Fruit fly (Drosophila melanogaster) whole organism, embryonic: ENCODE measurements around the gene UbcE2H.

Experiments used
- ATbp ChIP-seq: fragments of 200-800 bp; sonication (Bioruptor generic); optimal IDR thresholded peaks from 2 replicates; lab custom pipeline; 2017; ENCODE audit warnings: missing biosample characterization, mild to moderate bottlenecking, missing genetic modification characterization, missing genetic modification reagents
- Atf3 ChIP-seq: fragments of 200-800 bp; sonication (Bioruptor generic); optimal IDR thresholded peaks from 3 replicates; lab custom pipeline; 2016; ENCODE audit warnings: missing biosample characterization, missing genetic modification characterization
- CG10321 ChIP-seq: fragments of 200-800 bp; sonication (Bioruptor generic); IDR thresholded peaks from 2 replicates; pipeline ENCODE4 v1.3.6; 2022; ENCODE audit warnings: missing biosample characterization, missing genetic modification characterization
- CG11085 ChIP-seq: fragments of 200-800 bp; sonication (Bioruptor generic); IDR thresholded peaks from 2 replicates; pipeline ENCODE4 v1.3.6; 2022; ENCODE audit warnings: missing biosample characterization, missing genetic modification characterization
- CG11398 ChIP-seq: fragments of 200-800 bp; sonication (Bioruptor generic); optimal IDR thresholded peaks from 2 replicates; lab custom pipeline; 2016; ENCODE audit warnings: missing biosample characterization, missing genetic modification characterization
- CG11695 ChIP-seq: fragments of 200-800 bp; sonication (Bioruptor generic); IDR thresholded peaks from 3 replicates; pipeline ENCODE4 v1.3.6; 2022; ENCODE audit warnings: missing biosample characterization, missing genetic modification characterization
- CG12769 ChIP-seq: fragments of 200-800 bp; sonication (Bioruptor generic); optimal IDR thresholded peaks from 2 replicates; lab custom pipeline; 2019; ENCODE audit warnings: missing biosample characterization, mild to moderate bottlenecking, missing genetic modification characterization, moderate library complexity
- CG1602 ChIP-seq: fragments of 200-800 bp; sonication (Bioruptor generic); optimal IDR thresholded peaks from 3 replicates; lab custom pipeline; 2016; ENCODE audit warnings: missing biosample characterization, missing genetic modification characterization
- CG17359 ChIP-seq: fragments of 200-800 bp; sonication (Bioruptor generic); optimal IDR thresholded peaks from 3 replicates; lab custom pipeline; 2018; ENCODE audit warnings: missing biosample characterization, mild to moderate bottlenecking, missing genetic modification characterization, moderate library complexity
- CG17568 ChIP-seq: fragments of 200-800 bp; sonication (Bioruptor generic); optimal IDR thresholded peaks from 2 replicates; lab custom pipeline; 2018; ENCODE audit warnings: missing biosample characterization, mild to moderate bottlenecking, missing genetic modification characterization, moderate library complexity
- CG31224 ChIP-seq: fragments of 200-800 bp; sonication (Bioruptor generic); IDR thresholded peaks from 2 replicates; pipeline ENCODE4 v1.3.6; 2022; ENCODE audit warnings: missing biosample characterization, missing genetic modification characterization
- CG42726 ChIP-seq: fragments of 200-800 bp; sonication (Bioruptor generic); IDR thresholded peaks from 2 replicates; pipeline ENCODE4 v1.3.6; 2022; ENCODE audit warnings: missing biosample characterization, missing genetic modification characterization; ENCODE audit not compliant: partially characterized antibody
- CG7357 ChIP-seq: fragments of 200-800 bp; sonication (Bioruptor generic); IDR thresholded peaks from 3 replicates; pipeline ENCODE4 v1.3.6; 2022; ENCODE audit warnings: missing biosample characterization, missing genetic modification characterization
- CG7556 ChIP-seq: fragments of 200-800 bp; sonication (Bioruptor generic); optimal IDR thresholded peaks from 2 replicates; lab custom pipeline; 2017; ENCODE audit warnings: missing biosample characterization, mild to moderate bottlenecking, missing genetic modification characterization
- CG7786 ChIP-seq: fragments of 200-800 bp; sonication (Bioruptor generic); optimal IDR thresholded peaks from 2 replicates; lab custom pipeline; 2016; ENCODE audit warnings: missing biosample characterization, missing genetic modification characterization
- CG7963 ChIP-seq: fragments of 200-800 bp; sonication (Bioruptor generic); IDR thresholded peaks from 3 replicates; pipeline ENCODE4 v1.3.6; 2022; ENCODE audit warnings: missing biosample characterization, missing genetic modification characterization; ENCODE audit not compliant: partially characterized antibody
- CG8281 ChIP-seq: fragments of 200-800 bp; sonication (Bioruptor generic); optimal IDR thresholded peaks from 2 replicates; lab custom pipeline; 2018; ENCODE audit warnings: missing biosample characterization, mild to moderate bottlenecking, missing genetic modification characterization, moderate library complexity
- CG8944 ChIP-seq: fragments of 200-800 bp; sonication (Bioruptor generic); optimal IDR thresholded peaks from 3 replicates; lab custom pipeline; 2016; ENCODE audit warnings: missing biosample characterization, missing genetic modification characterization
- CHES-1-like ChIP-seq: fragments of 200-800 bp; sonication (Bioruptor generic); optimal IDR thresholded peaks from 2 replicates; lab custom pipeline; 2016; ENCODE audit warnings: missing biosample characterization, missing genetic modification characterization
- Chrac-16 ChIP-seq: fragments of 200-800 bp; sonication (Bioruptor generic); optimal IDR thresholded peaks from 3 replicates; lab custom pipeline; 2016; ENCODE audit warnings: missing biosample characterization, missing genetic modification characterization
- Doc2 ChIP-seq: fragments of 200-800 bp; sonication (Bioruptor generic); IDR thresholded peaks from 2 replicates; pipeline ENCODE4 v1.3.6; 2022; ENCODE audit warnings: missing biosample characterization, missing genetic modification characterization
- E2f2 ChIP-seq: fragments of 200-800 bp; sonication (Bioruptor generic); IDR thresholded peaks from 2 replicates; pipeline ENCODE4 v1.3.6; 2022; ENCODE audit warnings: missing biosample characterization, missing genetic modification characterization
- HHEX ChIP-seq: fragments of 200-800 bp; sonication (Bioruptor generic); optimal IDR thresholded peaks from 3 replicates; lab custom pipeline; 2017; ENCODE audit warnings: missing biosample characterization, mild to moderate bottlenecking, missing genetic modification characterization, missing genetic modification reagents
- HLH3B ChIP-seq: fragments of 200-800 bp; sonication (Bioruptor generic); IDR thresholded peaks from 2 replicates; pipeline ENCODE4 v1.3.6; 2022; ENCODE audit warnings: missing biosample characterization, missing genetic modification characterization
- HmgZ ChIP-seq: fragments of 200-800 bp; sonication (Bioruptor generic); optimal IDR thresholded peaks from 2 replicates; lab custom pipeline; 2018; ENCODE audit warnings: missing biosample characterization, mild to moderate bottlenecking, missing genetic modification characterization
- Nf-YC ChIP-seq: fragments of 200-800 bp; optimal IDR thresholded peaks from 3 replicates; lab custom pipeline; 2019; ENCODE audit warnings: missing biosample characterization, mild to moderate bottlenecking, missing genetic modification characterization, moderate library complexity
- Opbp ChIP-seq: fragments of 200-800 bp; sonication (Bioruptor generic); IDR thresholded peaks from 3 replicates; pipeline ENCODE4 v1.3.6; 2022; ENCODE audit warnings: missing biosample characterization, missing genetic modification characterization; ENCODE audit not compliant: partially characterized antibody
- Ptx1 ChIP-seq: fragments of 200-800 bp; sonication (Bioruptor generic); IDR thresholded peaks from 2 replicates; pipeline ENCODE4 v1.3.6; 2022; ENCODE audit warnings: missing biosample characterization, missing genetic modification characterization
- Ravus ChIP-seq: fragments of 200-800 bp; sonication (Bioruptor generic); IDR thresholded peaks from 2 replicates; pipeline ENCODE4 v1.3.6; 2022; ENCODE audit warnings: missing biosample characterization, missing genetic modification characterization
- Sin3A ChIP-seq: fragments of >200 bp; optimal IDR thresholded peaks from 2 replicates; lab custom pipeline; 2018
- Xbp1 ChIP-seq: fragments of 200-800 bp; sonication (Bioruptor generic); optimal IDR thresholded peaks from 3 replicates; lab custom pipeline; 2016; ENCODE audit warnings: missing biosample characterization, mild to moderate bottlenecking, missing genetic modification characterization
- bcd ChIP-seq: fragments of 200-800 bp; sonication (Bioruptor generic); optimal IDR thresholded peaks from 2 replicates; lab custom pipeline; 2017; ENCODE audit warnings: missing biosample characterization, mild to moderate bottlenecking, missing genetic modification characterization
- ci ChIP-seq: fragments of 200-800 bp; sonication (Bioruptor generic); IDR thresholded peaks from 3 replicates; pipeline ENCODE4 v1.3.6; 2022; ENCODE audit warnings: missing biosample characterization, missing genetic modification characterization
- croc ChIP-seq: fragments of 200-800 bp; sonication (Bioruptor generic); conservative IDR thresholded peaks from 3 replicates; pipeline ENCODE4 v1.3.6; 2022; ENCODE audit warnings: missing biosample characterization, missing genetic modification characterization
- crp ChIP-seq, 2 experiments: fragments of 200-800 bp; sonication (Bioruptor generic); optimal IDR thresholded peaks; 2 replicates in 1 of 2; 3 replicates in 1 of 2; lab custom pipeline; 2017; ENCODE audit warnings: missing biosample characterization in 2 of 2, missing genetic modification characterization in 2 of 2, mild to moderate bottlenecking in 1 of 2, moderate library complexity in 1 of 2
- dm ChIP-seq: fragments of 200-800 bp; sonication (Bioruptor generic); optimal IDR thresholded peaks from 3 replicates; lab custom pipeline; 2016; ENCODE audit warnings: missing biosample characterization, missing genetic modification characterization
- fd96Cb ChIP-seq: fragments of 200-800 bp; sonication (Bioruptor generic); optimal IDR thresholded peaks from 2 replicates; lab custom pipeline; 2018; ENCODE audit warnings: missing biosample characterization, mild to moderate bottlenecking, missing genetic modification characterization, moderate library complexity
- gce ChIP-seq: fragments of 200-800 bp; sonication (Bioruptor generic); IDR thresholded peaks from 3 replicates; pipeline ENCODE4 v1.3.6; 2022; ENCODE audit warnings: missing biosample characterization, missing genetic modification characterization
- gcm2 ChIP-seq: fragments of 200-800 bp; sonication (Bioruptor generic); optimal IDR thresholded peaks from 2 replicates; lab custom pipeline; 2016; ENCODE audit warnings: missing biosample characterization, missing genetic modification characterization
- gem ChIP-seq: fragments of 200-800 bp; sonication (Bioruptor generic); optimal IDR thresholded peaks from 2 replicates; lab custom pipeline; 2019; ENCODE audit warnings: missing biosample characterization, mild to moderate bottlenecking, missing genetic modification characterization, moderate library complexity
- gfzf ChIP-seq: fragments of 200-800 bp; sonication (Bioruptor generic); optimal IDR thresholded peaks from 2 replicates; lab custom pipeline; 2016; ENCODE audit warnings: missing biosample characterization, mild to moderate bottlenecking, missing genetic modification characterization, moderate library complexity
- gsb ChIP-seq: fragments of 200-800 bp; sonication (Bioruptor generic); IDR thresholded peaks from 2 replicates; pipeline ENCODE4 v1.3.6; 2022; ENCODE audit warnings: missing biosample characterization, missing genetic modification characterization
- kay ChIP-seq: fragments of 200-800 bp; sonication (Bioruptor generic); optimal IDR thresholded peaks from 2 replicates; lab custom pipeline; 2016; ENCODE audit warnings: missing biosample characterization, missing genetic modification characterization
- klu ChIP-seq: fragments of 200-800 bp; sonication (Bioruptor generic); IDR thresholded peaks from 2 replicates; pipeline ENCODE4 v1.3.6; 2022; ENCODE audit warnings: missing biosample characterization, missing genetic modification characterization
- maf-S ChIP-seq: fragments of 200-800 bp; sonication (Bioruptor generic); optimal IDR thresholded peaks from 2 replicates; lab custom pipeline; 2016; ENCODE audit warnings: missing biosample characterization, missing genetic modification characterization
- mam ChIP-seq: fragments of 200-800 bp; sonication (Bioruptor generic); optimal IDR thresholded peaks from 3 replicates; lab custom pipeline; 2016; ENCODE audit warnings: missing biosample characterization, missing genetic modification characterization
- odd ChIP-seq: fragments of 200-800 bp; sonication (Bioruptor generic); optimal IDR thresholded peaks from 2 replicates; lab custom pipeline; 2017; ENCODE audit warnings: missing biosample characterization, mild to moderate bottlenecking, missing genetic modification characterization
- sr ChIP-seq: fragments of 200-800 bp; sonication (Bioruptor generic); IDR thresholded peaks from 3 replicates; pipeline ENCODE4 v1.3.6; 2022; ENCODE audit warnings: missing biosample characterization, missing genetic modification characterization
- stwl ChIP-seq: fragments of 200-800 bp; sonication (Bioruptor generic); optimal IDR thresholded peaks from 3 replicates; lab custom pipeline; 2018; ENCODE audit warnings: missing biosample characterization, mild to moderate bottlenecking, missing genetic modification characterization, moderate library complexity
- toy ChIP-seq: fragments of 200-800 bp; sonication (Bioruptor generic); IDR thresholded peaks from 2 replicates; pipeline ENCODE4 v1.3.6; 2022; ENCODE audit warnings: missing biosample characterization, missing genetic modification characterization
- wdn ChIP-seq: fragments of 200-800 bp; sonication (Bioruptor generic); IDR thresholded peaks from 2 replicates; pipeline ENCODE4 v1.3.6; 2022; ENCODE audit warnings: missing biosample characterization, missing genetic modification characterization

Gene UbcE2H

DNA sequence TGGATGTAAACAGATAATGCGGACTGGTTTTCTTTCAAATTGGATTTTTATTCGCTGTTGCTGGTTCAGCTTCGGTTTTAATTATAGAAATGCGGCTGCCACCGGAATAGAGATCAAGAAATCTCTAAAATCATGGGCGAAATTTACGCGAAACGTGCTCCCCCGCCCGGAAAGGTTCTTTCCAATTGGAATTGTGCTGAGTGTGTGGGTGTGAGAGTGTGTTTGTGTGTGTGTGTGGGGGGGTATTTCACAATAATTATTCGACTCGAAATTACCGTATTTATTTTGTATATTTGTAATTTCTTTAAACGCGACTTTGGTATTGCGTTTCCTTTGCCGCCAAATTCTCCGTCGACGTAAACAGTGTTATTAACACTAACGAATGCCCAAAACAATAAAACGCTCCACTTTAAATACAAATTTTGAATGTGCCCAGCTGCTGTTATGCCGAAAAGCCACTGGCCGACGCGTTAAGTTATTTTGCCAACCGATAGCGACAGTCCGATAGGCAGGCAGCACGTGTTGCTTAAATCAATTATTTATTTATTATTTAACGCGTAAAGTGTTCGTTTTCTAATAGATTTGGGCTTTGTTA lies 21.9 kb upstream of the UbcE2H start, which contains the start of gene Gclc (continued):
- TF ChIP-seq Doc2 (no peak), ci (GFP tag; lab: Robert Waterston, UW) (0 out of 3 replicates have a peak, but pooled peaks have one; percentile 37), CG17568 (GFP tag; lab: Kevin White, UChicago) (peak; percentile 24), gcm2 (GFP tag; lab: Kevin White, UChicago) (no peak), CG7786 (no peak), gem (no peak), Sin3A (lab: Kevin White, UChicago) (no peak), sr (GFP tag; lab: Robert Waterston, UW) (0 out of 3 replicates have a peak, but pooled peaks have one; percentile 52), klu (GFP tag; lab: Robert Waterston, UW) (no peak), gce (GFP tag; lab: Robert Waterston, UW) (no peak), Ptx1 (GFP tag; lab: Robert Waterston, UW) (no peak), CG7357 (GFP tag; lab: Robert Waterston, UW) (no peak), Chrac-16 (GFP tag; lab: Kevin White, UChicago) (no peak), CG31224 (GFP tag; lab: Robert Waterston, UW) (no peak), CG10321 (GFP tag; lab: Robert Waterston, UW) (no peak), CG1602 (no peak), CG8944 (GFP tag; lab: Kevin White, UChicago) (no peak), gfzf (GFP tag; lab: Kevin White, UChicago) (peak; percentile 77), CG11398 (GFP tag; lab: Kevin White, UChicago) (no peak), mam (GFP tag; lab: Kevin White, UChicago) (peak; percentile 9), Ravus (GFP tag; lab: Robert Waterston, UW) (no peak), CG8281 (tag; lab: Kevin White, UChicago) (no peak), gsb (GFP tag; lab: Robert Waterston, UW) (no peak), crp (GFP tag; optimal IDR thresholded peaks at IDR 0.05; lab: Kevin White, UChicago) (peak in 1 of 2 experiments; percentile 23), E2f2 (peak; percentile 50), toy (GFP tag; lab: Robert Waterston, UW) (no peak), CG42726 (GFP tag; lab: Robert Waterston, UW) (no peak; the same call in 1 of the 2 replicates), stwl (tag; lab: Kevin White, UChicago) (peak; percentile 86), maf-S (GFP tag; lab: Kevin White, UChicago) (no peak), kay (GFP tag; lab: Kevin White, UChicago) (no peak), CHES-1-like (GFP tag; lab: Kevin White, UChicago) (no peak), CG11695 (GFP tag; lab: Robert Waterston, UW) (no peak), dm (GFP tag; lab: Kevin White, UChicago) (peak; percentile 81), ATbp (GFP tag; lab: Kevin White, UChicago) (no peak), fd96Cb (no peak), croc (GFP tag; lab: Robert Waterston, UW) (no peak), Xbp1 (GFP tag; lab: Kevin White, UChicago) (no peak), CG7556 (GFP tag; lab: Kevin White, UChicago) (no peak), CG11085 (GFP tag; lab: Robert Waterston, UW) (no peak), Opbp (peak; percentile 23; the same call in 1 of the 3 replicates), CG7963 (peak; percentile 10; the same call in 1 of the 3 replicates), HHEX (GFP tag; lab: Kevin White, UChicago) (peak; percentile 12), CG17359 (no peak), CG12769 (tag; lab: Kevin White, UChicago) (peak; percentile 36), Atf3 (GFP tag; lab: Kevin White, UChicago) (no peak), wdn (GFP tag; lab: Robert Waterston, UW) (no peak), odd (GFP tag; lab: Kevin White, UChicago) (peak; percentile 15), HmgZ (tag; lab: Kevin White, UChicago) (no peak), HLH3B (GFP tag; lab: Robert Waterston, UW) (no peak), bcd (GFP tag; lab: Kevin White, UChicago) (no peak), Nf-YC (peak; percentile 14)
